Worm (Caenorhabditis elegans) whole organism, L1 larva: ENCODE results near the gene T21B4.15.
A peak's percentile ranks its signal among the peaks of the same experiment; 100 is the strongest.

Source experiments
- C04F5.9 ChIP-seq: sonication (generic microtip); optimal IDR thresholded peaks from 2 replicates; lab custom pipeline; 2016; ENCODE audit warnings: missing genetic modification characterization, missing compliant biosample characterization
- C16A3.4 ChIP-seq: fragments of 150-350 bp; optimal IDR thresholded peaks from 2 replicates; lab custom pipeline; 2014; ENCODE audit warnings: missing biosample characterization, missing genetic modification characterization
- aly-2 ChIP-seq: fragments of 150-350 bp; optimal IDR thresholded peaks from 2 replicates; lab custom pipeline; 2014; ENCODE audit warnings: missing biosample characterization, missing genetic modification characterization
- ceh-82 ChIP-seq, 3 experiments: fragments of 150-350 bp in 1 of 3; sonication (generic microtip) in 2 of 3; optimal IDR thresholded peaks; 2 replicates each; lab custom pipeline; 2014 to 2017; ENCODE audit warnings: missing biosample characterization in 3 of 3, missing genetic modification characterization in 3 of 3
- ces-1 ChIP-seq: fragments of 150-350 bp; optimal IDR thresholded peaks from 2 replicates; lab custom pipeline; 2014; ENCODE audit warnings: missing biosample characterization, missing genetic modification reagents, missing genetic modification characterization
- dsc-1 ChIP-seq: sonication (generic microtip); optimal IDR thresholded peaks from 2 replicates; lab custom pipeline; 2016; ENCODE audit warnings: mild to moderate bottlenecking, missing genetic modification characterization, missing compliant biosample characterization
- egl-13 ChIP-seq: sonication (generic microtip); optimal IDR thresholded peaks from 2 replicates; lab custom pipeline; 2016; ENCODE audit warnings: missing genotype, missing genetic modification reagents, missing genetic modification characterization, missing compliant biosample characterization
- egl-27 ChIP-seq, 2 experiments: fragments of 150-350 bp in 1 of 2; sonication (generic microtip); optimal IDR thresholded peaks; 3 replicates each; lab custom pipeline; 2017 to 2018; ENCODE audit warnings: missing biosample characterization in 2 of 2, missing genetic modification characterization in 2 of 2, missing genetic modification reagents in 2 of 2
- elt-2 ChIP-seq: sonication (generic microtip); optimal IDR thresholded peaks from 2 replicates; lab custom pipeline; 2016; ENCODE audit warnings: missing genetic modification characterization, mild to moderate bottlenecking, inconsistent platforms, missing compliant biosample characterization, missing genetic modification reagents
- ets-5 ChIP-seq: fragments of 200-800 bp; sonication (Bioruptor generic); IDR thresholded peaks from 2 replicates; pipeline ENCODE4 v1.3.6; 2022; ENCODE audit warnings: missing genetic modification characterization, missing compliant biosample characterization
- fkh-8 ChIP-seq: sonication (generic microtip); optimal IDR thresholded peaks from 2 replicates; lab custom pipeline; 2016; ENCODE audit warnings: mild to moderate bottlenecking, missing genetic modification characterization, missing compliant biosample characterization
- fos-1 ChIP-seq: fragments of 150-350 bp; optimal IDR thresholded peaks from 2 replicates; lab custom pipeline; 2014; ENCODE audit warnings: missing biosample characterization, missing genetic modification characterization
- grh-1 ChIP-seq: fragments of 200-800 bp; sonication (Bioruptor generic); IDR thresholded peaks from 2 replicates; pipeline ENCODE4 v1.3.6; 2022; ENCODE audit warnings: missing genetic modification reagents, missing genetic modification characterization, missing compliant biosample characterization
- hlh-4 ChIP-seq: sonication (generic microtip); optimal IDR thresholded peaks from 2 replicates; lab custom pipeline; 2016; ENCODE audit warnings: mild to moderate bottlenecking, missing genetic modification characterization, missing compliant biosample characterization
- isw-1 ChIP-seq: fragments of 200-800 bp; sonication (Bioruptor generic); IDR thresholded peaks from 2 replicates; pipeline ENCODE4 v1.3.6; 2022; ENCODE audit warnings: missing genetic modification characterization, missing compliant biosample characterization
- jun-1 ChIP-seq: fragments of 150-350 bp; optimal IDR thresholded peaks from 2 replicates; lab custom pipeline; 2014; ENCODE audit warnings: missing biosample characterization, missing genetic modification reagents, missing genetic modification characterization
- lin-13 ChIP-seq: fragments of 150-350 bp; optimal IDR thresholded peaks from 2 replicates; lab custom pipeline; 2014; ENCODE audit warnings: missing biosample characterization, missing genetic modification reagents, missing genetic modification characterization
- lin-15B ChIP-seq: fragments of 150-350 bp; sonication (generic microtip); optimal IDR thresholded peaks from 3 replicates; lab custom pipeline; 2014; ENCODE audit warnings: missing biosample characterization, missing genetic modification characterization
- lin-39 ChIP-seq: fragments of 150-350 bp; optimal IDR thresholded peaks from 2 replicates; lab custom pipeline; 2014; ENCODE audit warnings: missing biosample characterization, missing genetic modification reagents, missing genetic modification characterization
- lir-3 ChIP-seq: sonication (generic microtip); optimal IDR thresholded peaks from 2 replicates; lab custom pipeline; 2016; ENCODE audit warnings: mild to moderate bottlenecking, missing genetic modification characterization, moderate library complexity, missing compliant biosample characterization; ENCODE audit not compliant: poor library complexity
- lsy-2 ChIP-seq, 2 experiments: fragments of 150-350 bp; optimal IDR thresholded peaks; 2 replicates each; lab custom pipeline; 2014; ENCODE audit warnings: missing biosample characterization in 2 of 2, missing genetic modification characterization in 2 of 2
- mef-2 ChIP-seq: fragments of 150-350 bp; optimal IDR thresholded peaks from 2 replicates; lab custom pipeline; 2014; ENCODE audit warnings: missing biosample characterization, missing genetic modification characterization
- nhr-11 ChIP-seq: fragments of 150-350 bp; optimal IDR thresholded peaks from 2 replicates; lab custom pipeline; 2014; ENCODE audit warnings: missing biosample characterization, missing genetic modification characterization
- nhr-12 ChIP-seq: sonication (generic microtip); optimal IDR thresholded peaks from 2 replicates; lab custom pipeline; 2017; ENCODE audit warnings: missing biosample characterization, missing genetic modification characterization
- nhr-19 ChIP-seq: fragments of 200-800 bp; sonication (Bioruptor generic); conservative IDR thresholded peaks from 2 replicates; pipeline ENCODE4 v1.3.6; 2022; ENCODE audit warnings: missing genetic modification characterization, missing compliant biosample characterization
- nhr-28 ChIP-seq: fragments of 150-350 bp; optimal IDR thresholded peaks from 2 replicates; lab custom pipeline; 2014; ENCODE audit warnings: missing biosample characterization, missing genetic modification characterization
- nhr-76 ChIP-seq: sonication (generic microtip); optimal IDR thresholded peaks from 2 replicates; lab custom pipeline; 2017; ENCODE audit warnings: missing biosample characterization, missing genetic modification characterization
- nhr-84 ChIP-seq: sonication (generic microtip); optimal IDR thresholded peaks from 2 replicates; lab custom pipeline; 2017; ENCODE audit warnings: missing biosample characterization, missing genetic modification characterization
- nhr-85 ChIP-seq: sonication (generic microtip); peaks from one replicate; lab custom pipeline; 2016; ENCODE audit warnings: missing genetic modification characterization, inconsistent platforms, missing compliant biosample characterization
- nhr-90 ChIP-seq: sonication (generic microtip); optimal IDR thresholded peaks from 2 replicates; lab custom pipeline; 2016; ENCODE audit warnings: mild to moderate bottlenecking, missing genetic modification characterization, missing compliant biosample characterization; ENCODE audit not compliant: poor library complexity
- pax-3 ChIP-seq: fragments of 200-800 bp; sonication (Bioruptor generic); optimal IDR thresholded peaks from 2 replicates; lab custom pipeline; 2018; ENCODE audit warnings: mild to moderate bottlenecking, missing genetic modification characterization, moderate library complexity, missing compliant biosample characterization
- snpc-4 ChIP-seq: fragments of 150-350 bp; optimal IDR thresholded peaks from 2 replicates; lab custom pipeline; 2014; ENCODE audit warnings: missing biosample characterization, missing genetic modification characterization
- snu-23 ChIP-seq: sonication (generic microtip); optimal IDR thresholded peaks from 2 replicates; lab custom pipeline; 2016; ENCODE audit warnings: missing genetic modification characterization, missing compliant biosample characterization
- sptf-1 ChIP-seq: fragments of 150-350 bp; optimal IDR thresholded peaks from 2 replicates; lab custom pipeline; 2014; ENCODE audit warnings: missing biosample characterization, missing genetic modification characterization
- sup-37 ChIP-seq: fragments of 200-800 bp; sonication (Bioruptor generic); optimal IDR thresholded peaks from 2 replicates; lab custom pipeline; 2018; ENCODE audit warnings: mild to moderate bottlenecking, missing genetic modification characterization, missing compliant biosample characterization
- swsn-7 ChIP-seq: sonication (generic microtip); optimal IDR thresholded peaks from 2 replicates; lab custom pipeline; 2016; ENCODE audit warnings: missing genetic modification characterization, missing compliant biosample characterization
- tlp-1 ChIP-seq: fragments of 150-350 bp; optimal IDR thresholded peaks from 2 replicates; lab custom pipeline; 2014; ENCODE audit warnings: missing biosample characterization, missing genetic modification characterization
- unc-130 ChIP-seq: fragments of 150-350 bp; optimal IDR thresholded peaks from 2 replicates; lab custom pipeline; 2017; ENCODE audit warnings: missing biosample characterization, missing genetic modification characterization, inconsistent platforms
- unc-62 ChIP-seq: fragments of 150-350 bp; optimal IDR thresholded peaks from 2 replicates; lab custom pipeline; 2014; ENCODE audit warnings: missing biosample characterization, missing genetic modification reagents, missing genetic modification characterization
- unc-86 ChIP-seq: sonication (generic microtip); optimal IDR thresholded peaks from 2 replicates; lab custom pipeline; 2016; ENCODE audit warnings: missing genetic modification characterization, missing compliant biosample characterization
- unc-98 ChIP-seq: fragments of 200-800 bp; sonication (Bioruptor generic); IDR thresholded peaks from 2 replicates; pipeline ENCODE4 v1.3.6; 2022; ENCODE audit warnings: missing genetic modification characterization, missing compliant biosample characterization
- vab-15 ChIP-seq: sonication (generic microtip); optimal IDR thresholded peaks from 2 replicates; lab custom pipeline; 2017; ENCODE audit warnings: missing genotype, mild to moderate bottlenecking, missing genetic modification characterization, missing compliant biosample characterization
- zip-4 ChIP-seq: fragments of 200-800 bp; sonication (Bioruptor generic); optimal IDR thresholded peaks from 2 replicates; lab custom pipeline; 2018; ENCODE audit warnings: mild to moderate bottlenecking, missing genetic modification characterization, moderate library complexity, missing compliant biosample characterization
- ztf-4 ChIP-seq: fragments of 150-350 bp; optimal IDR thresholded peaks from 2 replicates; lab custom pipeline; 2014; ENCODE audit warnings: missing biosample characterization, missing genetic modification characterization

Gene T21B4.15

DNA sequence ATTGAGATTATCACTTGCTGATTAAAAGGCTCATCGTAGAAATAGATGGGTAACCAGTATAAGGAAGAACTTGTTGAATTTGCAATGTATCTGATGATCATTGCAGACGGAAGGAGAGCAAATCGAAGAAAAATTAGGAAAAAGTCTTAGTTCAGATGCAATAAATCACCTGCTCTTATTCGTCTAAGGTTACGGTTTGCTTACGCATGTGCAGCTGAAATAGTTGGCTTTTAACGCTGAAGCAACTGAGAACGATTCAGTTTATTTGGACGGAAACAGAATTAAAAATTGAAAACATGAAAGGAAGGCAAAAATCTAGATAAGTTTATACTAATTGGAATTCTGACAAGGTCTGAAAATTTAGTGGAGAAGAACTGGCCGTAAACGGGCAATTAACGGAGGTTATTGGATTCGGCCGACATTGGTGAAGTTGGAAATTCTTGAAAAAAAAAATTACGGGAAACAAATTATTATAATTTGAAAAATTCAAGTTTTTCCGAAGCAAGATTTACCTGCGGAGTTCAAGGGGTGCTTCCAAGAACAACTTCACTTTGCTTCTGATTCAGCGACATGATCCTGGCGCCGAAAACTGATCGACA is 37.1 kb upstream of the T21B4.15 start, which contains the start of the genes sre-35 and sre-33:
sre-35 (minus strand) TSS at position 101 of the 599 bp plus-strand sequence.
sre-33 (plus strand) TSS at position 549 of the 599 bp plus-strand sequence.
- TF ChIP-seq zip-4 (no peak), nhr-28 (tag; lab: Kevin White, UChicago) (no peak), ztf-4 (tag; lab: Kevin White, UChicago) (no peak), nhr-19 (no peak), grh-1 (GFP tag; lab: Robert Waterston, UW) (no peak), dsc-1 (tag; lab: Kevin White, UChicago) (no peak)
- TF ChIP-seq, all 84 proteins: peak for 0

DNA sequence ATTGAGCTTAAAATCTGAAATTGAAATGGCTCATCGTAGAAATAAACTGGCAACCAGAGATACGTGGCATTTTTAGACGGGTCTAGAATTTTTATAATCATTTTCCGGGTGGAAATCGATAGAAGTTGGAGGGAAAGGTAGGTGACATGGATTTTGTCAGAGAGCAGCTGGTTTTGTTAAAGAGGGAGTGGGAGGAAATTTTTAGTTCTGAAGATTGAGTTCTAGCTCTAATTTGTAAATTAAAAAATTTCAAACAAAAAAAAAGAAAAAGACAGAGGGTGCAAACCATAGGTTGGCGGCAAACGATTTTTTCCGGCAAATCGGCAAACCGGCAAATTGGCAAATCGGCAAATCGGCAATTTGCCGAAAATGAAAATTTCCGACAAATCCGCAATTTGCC is 33.4 kb upstream of the T21B4.15 start, which contains the start of gene sre-32:
sre-32 (minus strand) TSS at position 101 of the 400 bp plus-strand sequence.
- TF ChIP-seq lin-15B (tag; lab: Kevin White, UChicago) (no peak), nhr-11 (tag; lab: Kevin White, UChicago) (no peak), ces-1 (GFP tag; lab: Kevin White, UChicago) (no peak), C04F5.9 (tag; lab: Kevin White, UChicago) (no peak), sup-37 (GFP tag; lab: Kevin White, UChicago) (no peak), ztf-4 (tag; lab: Kevin White, UChicago) (no peak), vab-15 (tag; lab: Kevin White, UChicago) (no peak), nhr-19 (no peak), elt-2 (tag; lab: Kevin White, UChicago) (no peak), lsy-2 (tag; optimal IDR thresholded peaks at IDR 0.05; lab: Kevin White, UChicago) (no peak)

DNA sequence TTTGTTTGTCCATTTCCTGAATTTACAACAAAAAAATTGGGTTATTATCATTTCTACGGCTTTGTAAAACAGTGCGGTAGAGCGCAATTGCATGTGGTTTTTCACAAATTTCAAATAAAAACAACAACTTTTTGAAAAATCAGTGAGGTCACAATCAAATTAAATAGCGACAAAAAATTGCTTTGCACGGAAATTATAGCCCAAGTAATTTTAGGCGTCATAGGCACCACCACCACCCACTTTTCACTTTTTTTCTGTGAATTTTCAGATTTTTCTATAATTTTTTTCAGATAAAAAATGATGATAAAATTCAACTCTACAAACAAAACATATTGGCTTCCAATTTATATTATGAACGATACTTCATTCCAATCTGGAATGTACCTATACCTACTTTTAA is 32.7 kb upstream of the T21B4.15 start, which contains the start of gene sre-38:
sre-38 (plus strand) TSS at position 301 of the 400 bp plus-strand sequence.
- TF ChIP-seq ets-5, result no peak
- TF ChIP-seq C16A3.4, result no peak
- TF ChIP-seq sptf-1, result no peak
- TF ChIP-seq ceh-82 (tag; optimal IDR thresholded peaks at IDR 0.05; lab: Kevin White, UChicago), result no peak
- no peak for TF ChIP-seq mef-2 (tag; lab: Kevin White, UChicago)
- no peak for TF ChIP-seq nhr-12 (tag; lab: Kevin White, UChicago)
- TF ChIP-seq fkh-8 (tag; lab: Kevin White, UChicago), result no peak
- TF ChIP-seq, all 84 proteins: peak for 0

DNA sequence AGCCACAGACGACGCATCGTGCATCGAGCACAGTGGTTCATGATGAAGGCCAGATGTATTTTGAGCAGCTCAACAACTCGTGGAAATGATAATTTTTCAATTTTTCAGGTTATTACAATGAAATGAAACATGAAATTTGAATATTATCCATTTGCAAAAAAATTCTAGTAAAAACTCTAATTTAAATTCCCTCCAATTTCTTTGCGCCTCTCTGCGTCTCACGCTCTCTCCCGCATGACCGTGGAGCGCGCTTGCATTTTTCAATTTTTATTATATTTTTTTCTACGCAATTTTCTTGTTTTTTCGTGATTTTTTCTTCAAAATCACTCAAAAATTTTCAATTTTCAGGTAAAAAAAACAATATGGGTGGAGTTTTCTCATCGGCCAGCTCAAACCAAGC is 30.6 kb upstream of the T21B4.15 start, which contains the start of gene tag-281:
tag-281 (plus strand) TSS at position 340 of the 400 bp plus-strand sequence.
- TF ChIP-seq egl-13 (tag; lab: Kevin White, UChicago), result peak; percentile 72
- no peak for TF ChIP-seq tlp-1 (tag; lab: Kevin White, UChicago)
- TF ChIP-seq nhr-76 (tag; lab: Kevin White, UChicago), result no peak
- peak; percentile 90 for TF ChIP-seq nhr-90 (tag; lab: Kevin White, UChicago)
- peak; percentile 70 for TF ChIP-seq unc-130 (tag; lab: Kevin White, UChicago)
- peak; percentile 86 for TF ChIP-seq jun-1 (tag; lab: Kevin White, UChicago)
- peak; percentile 91 for TF ChIP-seq snu-23 (GFP tag; lab: Kevin White, UChicago)
- TF ChIP-seq ceh-82 (tag; optimal IDR thresholded peaks at IDR 0.05; lab: Kevin White, UChicago), result peak; percentile 80 to 93 (median 89)
- peak; percentile 86 for TF ChIP-seq unc-86 (tag; lab: Kevin White, UChicago)
- TF ChIP-seq nhr-85 (tag; lab: Kevin White, UChicago), result peak; percentile 93
- no peak for TF ChIP-seq hlh-4 (tag; lab: Kevin White, UChicago)
- TF ChIP-seq lin-39, result peak; percentile 84
- TF ChIP-seq sptf-1, result no peak
- TF ChIP-seq dsc-1 (tag; lab: Kevin White, UChicago), result peak; percentile 84
- TF ChIP-seq pax-3 (tag; lab: Kevin White, UChicago), result peak; percentile 76
- TF ChIP-seq lin-13 (GFP tag; lab: Kevin White, UChicago), result peak; percentile 86
- TF ChIP-seq unc-98 (GFP tag; lab: Robert Waterston, UW), result peak; percentile 36; the same call in 1 of the 2 replicates
- TF ChIP-seq vab-15 (tag; lab: Kevin White, UChicago), result peak; percentile 53
- peak; percentile 42 for TF ChIP-seq zip-4
- peak; percentile 48 for TF ChIP-seq elt-2 (tag; lab: Kevin White, UChicago)
- peak; percentile 57 for TF ChIP-seq lir-3 (tag; lab: Kevin White, UChicago)
- TF ChIP-seq ces-1 (GFP tag; lab: Kevin White, UChicago), result no peak
- TF ChIP-seq fos-1 (tag; lab: Kevin White, UChicago), result peak; percentile 78
- peak; percentile 67 for TF ChIP-seq C04F5.9 (tag; lab: Kevin White, UChicago)
- peak; percentile 85 for TF ChIP-seq snpc-4 (tag; lab: Kevin White, UChicago)
- TF ChIP-seq nhr-28 (tag; lab: Kevin White, UChicago), result no peak
- no peak for TF ChIP-seq mef-2 (tag; lab: Kevin White, UChicago)
- TF ChIP-seq swsn-7 (tag; lab: Kevin White, UChicago), result peak; percentile 87
- TF ChIP-seq egl-27 (tag; optimal IDR thresholded peaks at IDR 0.05; lab: Kevin White, UChicago), result no peak
- no peak for TF ChIP-seq nhr-84
- TF ChIP-seq isw-1 (GFP tag; lab: Robert Waterston, UW), result peak; percentile 87
- peak; percentile 56 for TF ChIP-seq aly-2 (tag; lab: Kevin White, UChicago)
- TF ChIP-seq unc-62 (GFP tag; lab: Kevin White, UChicago), result no peak
